Fruit fly (Drosophila melanogaster) whole organism, prepupa: Measurements from ENCODE around the gene Pvf2.

Experiments used
- Blimp-1 ChIP-seq: fragments of 200-800 bp; sonication (Bioruptor generic); optimal IDR thresholded peaks from 3 replicates; lab custom pipeline; 2017; ENCODE audit warnings: missing biosample characterization, missing genetic modification characterization, mild to moderate bottlenecking, moderate library complexity, missing genetic modification reagents
- CG15336 ChIP-seq: fragments of 200-800 bp; sonication (Bioruptor generic); IDR thresholded peaks from 2 replicates; pipeline ENCODE4 v1.3.6; 2022; ENCODE audit warnings: missing biosample characterization, missing genetic modification characterization
- CG1621 ChIP-seq: fragments of 200-800 bp; sonication (Bioruptor generic); optimal IDR thresholded peaks from 3 replicates; lab custom pipeline; 2018; ENCODE audit warnings: missing biosample characterization, mild to moderate bottlenecking, missing genetic modification characterization
- CG3032 ChIP-seq: fragments of 200-800 bp; optimal IDR thresholded peaks from 2 replicates; lab custom pipeline; 2019; ENCODE audit warnings: missing biosample characterization, mild to moderate bottlenecking, missing genetic modification characterization, moderate library complexity
- CG31627 ChIP-seq: fragments of 200-800 bp; sonication (Bioruptor generic); optimal IDR thresholded peaks from 3 replicates; lab custom pipeline; 2016; ENCODE audit warnings: missing biosample characterization, missing genetic modification characterization
- CG6163 ChIP-seq: fragments of 200-800 bp; sonication (Bioruptor generic); IDR thresholded peaks from 3 replicates; pipeline ENCODE4 v1.3.6; 2022; ENCODE audit warnings: missing biosample characterization, missing genetic modification characterization
- CG6276 ChIP-seq: fragments of 200-800 bp; sonication (Bioruptor generic); optimal IDR thresholded peaks from 2 replicates; lab custom pipeline; 2017; ENCODE audit warnings: missing biosample characterization, mild to moderate bottlenecking, missing genetic modification characterization
- CG7368 ChIP-seq: fragments of 200-800 bp; sonication (Bioruptor generic); optimal IDR thresholded peaks from 3 replicates; lab custom pipeline; 2016; ENCODE audit warnings: missing biosample characterization, missing genetic modification characterization
- CG8119 ChIP-seq: fragments of 200-800 bp; sonication (Bioruptor generic); IDR thresholded peaks from 3 replicates; pipeline ENCODE4 v1.3.6; 2022; ENCODE audit warnings: missing biosample characterization, missing genetic modification characterization
- CG8632 ChIP-seq: fragments of 200-800 bp; sonication (Bioruptor generic); optimal IDR thresholded peaks from 3 replicates; lab custom pipeline; 2016; ENCODE audit warnings: missing biosample characterization, missing genetic modification characterization
- Eip75B ChIP-seq: fragments of 200-800 bp; sonication (Bioruptor generic); optimal IDR thresholded peaks from 3 replicates; lab custom pipeline; 2016; ENCODE audit warnings: missing biosample characterization, missing genetic modification characterization
- Eip78C ChIP-seq: fragments of 200-800 bp; sonication (Bioruptor generic); peaks from one replicate; lab custom pipeline; 2016; ENCODE audit warnings: missing biosample characterization, missing genetic modification characterization
- Eip93F ChIP-seq: fragments of 200-800 bp; sonication (Bioruptor generic); optimal IDR thresholded peaks from 2 replicates; lab custom pipeline; 2016; ENCODE audit warnings: missing biosample characterization, mild to moderate bottlenecking, missing genetic modification characterization
- Gug ChIP-seq: fragments of 200-800 bp; sonication (Bioruptor generic); IDR thresholded peaks from 2 replicates; pipeline ENCODE4 v1.3.6; 2022; ENCODE audit warnings: missing biosample characterization, missing genetic modification characterization
- Hr4 ChIP-seq: fragments of 200-800 bp; sonication (Bioruptor generic); optimal IDR thresholded peaks from 3 replicates; lab custom pipeline; 2016; ENCODE audit warnings: missing biosample characterization, missing genetic modification characterization
- Met ChIP-seq: fragments of 200-800 bp; sonication (Bioruptor generic); optimal IDR thresholded peaks from 3 replicates; lab custom pipeline; 2016; ENCODE audit warnings: missing biosample characterization, missing genetic modification characterization
- Sox102F ChIP-seq: fragments of 200-800 bp; sonication (Bioruptor generic); optimal IDR thresholded peaks from 2 replicates; lab custom pipeline; 2016; ENCODE audit warnings: missing biosample characterization, mild to moderate bottlenecking, missing genetic modification characterization
- Sox14 ChIP-seq: fragments of 200-800 bp; sonication (Bioruptor generic); optimal IDR thresholded peaks from 3 replicates; lab custom pipeline; 2016; ENCODE audit warnings: missing biosample characterization, missing genetic modification characterization
- Sox15 ChIP-seq: fragments of 200-800 bp; sonication (Bioruptor generic); optimal IDR thresholded peaks from 3 replicates; lab custom pipeline; 2016; ENCODE audit warnings: missing biosample characterization, missing genetic modification characterization
- cyc ChIP-seq: fragments of 200-800 bp; sonication (Bioruptor generic); optimal IDR thresholded peaks from 3 replicates; lab custom pipeline; 2016; ENCODE audit warnings: missing biosample characterization, missing genetic modification characterization
- dac ChIP-seq: fragments of 200-800 bp; sonication (Bioruptor generic); optimal IDR thresholded peaks from 2 replicates; lab custom pipeline; 2017; ENCODE audit warnings: missing biosample characterization, mild to moderate bottlenecking, missing genetic modification characterization
- dsx ChIP-seq: fragments of 200-800 bp; optimal IDR thresholded peaks from 3 replicates; lab custom pipeline; 2019; ENCODE audit warnings: missing biosample characterization, mild to moderate bottlenecking, missing genetic modification characterization, moderate library complexity; ENCODE audit not compliant: poor library complexity, severe bottlenecking
- eg ChIP-seq: fragments of 200-800 bp; sonication (Bioruptor generic); IDR thresholded peaks from 3 replicates; pipeline ENCODE4 v1.3.6; 2022; ENCODE audit warnings: missing biosample characterization, missing genetic modification characterization
- esn ChIP-seq: fragments of 200-800 bp; sonication (Bioruptor generic); optimal IDR thresholded peaks from 2 replicates; lab custom pipeline; 2016; ENCODE audit warnings: missing biosample characterization, mild to moderate bottlenecking, missing genetic modification characterization, moderate library complexity
- fkh ChIP-seq: fragments of 200-800 bp; sonication (Bioruptor generic); optimal IDR thresholded peaks from 3 replicates; lab custom pipeline; 2017; ENCODE audit warnings: missing biosample characterization, mild to moderate bottlenecking, missing genetic modification characterization, moderate library complexity
- lz ChIP-seq: fragments of 200-800 bp; sonication (Bioruptor generic); optimal IDR thresholded peaks from 3 replicates; lab custom pipeline; 2016; ENCODE audit warnings: missing biosample characterization, missing genetic modification characterization
- net ChIP-seq: fragments of 200-800 bp; sonication (Bioruptor generic); optimal IDR thresholded peaks from 3 replicates; lab custom pipeline; 2016; ENCODE audit warnings: missing biosample characterization, missing genetic modification characterization
- ss ChIP-seq, 2 experiments: fragments of 200-800 bp; sonication (Bioruptor generic); optimal IDR thresholded peaks; 2 replicates in 1 of 2; 3 replicates in 1 of 2; lab custom pipeline; 2017 to 2018; ENCODE audit warnings: mild to moderate bottlenecking in 2 of 2, missing biosample characterization in 2 of 2, missing genetic modification characterization in 2 of 2, moderate library complexity in 1 of 2
- svp ChIP-seq: fragments of 200-800 bp; sonication (Bioruptor generic); peaks from one replicate; lab custom pipeline; 2016; ENCODE audit warnings: missing biosample characterization, missing genetic modification characterization
- topi ChIP-seq: fragments of 200-800 bp; sonication (Bioruptor generic); optimal IDR thresholded peaks from 3 replicates; lab custom pipeline; 2016; ENCODE audit warnings: missing biosample characterization, missing genetic modification characterization
- vri ChIP-seq: fragments of 200-800 bp; sonication (Bioruptor generic); optimal IDR thresholded peaks from 3 replicates; lab custom pipeline; 2016; ENCODE audit warnings: missing biosample characterization, mild to moderate bottlenecking, missing genetic modification characterization

Gene Pvf2

dm6 chr2L:7060751-7061150 is 23.7 kb downstream of the Pvf2 start, which contains the start of gene Mst27D:
Gene Mst27D, minus strand, starts transcription at chr2L:7060851.
- TF ChIP-seq Sox15 (GFP tag; lab: Kevin White, UChicago) (no peak), Sox14 (no peak), dsx (no peak), Eip75B (GFP tag; lab: Kevin White, UChicago) (no peak), Blimp-1 (GFP tag; lab: Kevin White, UChicago) (no peak), CG7368 (GFP tag; lab: Kevin White, UChicago) (no peak)

- TF ChIP-seq Sox102F (GFP tag; lab: Kevin White, UChicago) = no peak
- peak; percentile 48 for TF ChIP-seq esn (GFP tag; lab: Kevin White, UChicago)
- no peak for TF ChIP-seq Gug (GFP tag; lab: Robert Waterston, UW)
- peak; percentile 76 for TF ChIP-seq Eip78C (GFP tag; lab: Kevin White, UChicago)
- TF ChIP-seq Blimp-1 (GFP tag; lab: Kevin White, UChicago) = peak; percentile 77
- peak; percentile 28 for TF ChIP-seq lz
- peak; percentile 46 for TF ChIP-seq Sox14
- peak; percentile 63; the same call in 2 of the 3 replicates for TF ChIP-seq CG8119 (GFP tag; lab: Robert Waterston, UW)
- 0 out of 2 replicates have a peak, but pooled peaks have one; percentile 10 for TF ChIP-seq CG15336 (GFP tag; lab: Robert Waterston, UW)
- no peak for TF ChIP-seq CG1621 (tag; lab: Kevin White, UChicago)
- TF ChIP-seq CG31627 = peak; percentile 7
- TF ChIP-seq Eip75B (GFP tag; lab: Kevin White, UChicago) = peak; percentile 24
- TF ChIP-seq Met (GFP tag; lab: Kevin White, UChicago) = no peak
- peak; percentile 99 for TF ChIP-seq vri
- TF ChIP-seq CG6163 (GFP tag; lab: Robert Waterston, UW) = no peak; the same call in 2 of the 3 replicates
- peak; percentile 23 for TF ChIP-seq cyc (GFP tag; lab: Kevin White, UChicago)
- TF ChIP-seq CG3032 (tag; lab: Kevin White, UChicago) = peak; percentile 30
- peak; percentile 63 for TF ChIP-seq Eip93F (GFP tag; lab: Kevin White, UChicago)
- TF ChIP-seq topi (GFP tag; lab: Kevin White, UChicago) = peak; percentile 49
Observed at dm6 chr2L:7056189-7056926, 28.1 kb downstream of the Pvf2 start, which contains the start of gene Mnn1. Gene Mnn1, plus strand, starts transcription at chr2L:7056301.

dm6 chr2L:7051740-7052139 is 32.7 kb downstream of the Pvf2 start:
- TF ChIP-seq Eip78C (GFP tag; lab: Kevin White, UChicago) (peak; percentile 45), cyc (GFP tag; lab: Kevin White, UChicago) (no peak)

- peak; percentile 21 for TF ChIP-seq Sox14
- TF ChIP-seq eg (GFP tag; lab: Robert Waterston, UW) = no peak
- TF ChIP-seq svp (GFP tag; lab: Kevin White, UChicago) = peak; percentile 20
- peak; percentile 42; the same call in 2 of the 3 replicates for TF ChIP-seq CG6163 (GFP tag; lab: Robert Waterston, UW)
- TF ChIP-seq net = peak; percentile 19
- TF ChIP-seq ss (GFP tag; optimal IDR thresholded peaks at IDR 0.05; lab: Kevin White, UChicago) = peak in 1 of 2 experiments; percentile 34
- peak; percentile 30 for TF ChIP-seq Eip78C (GFP tag; lab: Kevin White, UChicago)
- no peak for TF ChIP-seq Hr4 (GFP tag; lab: Kevin White, UChicago)
Observed at dm6 chr2L:7050492-7051182, 33.8 kb downstream of the Pvf2 start.

- no peak for TF ChIP-seq esn (GFP tag; lab: Kevin White, UChicago)
- no peak for TF ChIP-seq fkh (GFP tag; lab: Kevin White, UChicago)
- TF ChIP-seq dac (GFP tag; lab: Kevin White, UChicago) = no peak
- no peak for TF ChIP-seq CG8632 (GFP tag; lab: Kevin White, UChicago)
- peak; percentile 19; the same call in 1 of the 2 replicates for TF ChIP-seq CG15336 (GFP tag; lab: Robert Waterston, UW)
- peak; percentile 60; the same call in 2 of the 3 replicates for TF ChIP-seq eg (GFP tag; lab: Robert Waterston, UW)
- peak; percentile 33 for TF ChIP-seq CG6276 (GFP tag; lab: Kevin White, UChicago)
- peak; percentile 35 for TF ChIP-seq svp (GFP tag; lab: Kevin White, UChicago)
Observed at dm6 chr2L:7049680-7050289, 34.6 kb downstream of the Pvf2 start.
